Worm (Caenorhabditis elegans): ENCODE results near the gene rsp-4.

- TF ChIP-seq dao-5 (tag; optimal IDR thresholded peaks at IDR 0.05) (no peak), him-1 (tag; optimal IDR thresholded peaks at IDR 0.05) (no peak)
These were observed 7.0 kb upstream of the rsp-4 start, which contains the start of gene pink-1 for ce11 chrII:5395594-5395993.
